Worm (Caenorhabditis elegans) whole organism, young adult: ENCODE results near the gene psa-3.

ENCODE experiments used
- B0019.2 ChIP-seq: fragments of 200-800 bp; sonication (Bioruptor generic); conservative IDR thresholded peaks from 2 replicates; pipeline ENCODE4 v1.3.6; 2022; ENCODE audit warnings: missing genetic modification reagents, missing genetic modification characterization, missing compliant biosample characterization
- B0035.1 ChIP-seq: sonication (generic microtip); optimal IDR thresholded peaks from 2 replicates; lab custom pipeline; 2016; ENCODE audit warnings: missing genetic modification characterization, mild to moderate bottlenecking, missing compliant biosample characterization, missing genotype, missing genetic modification reagents
- B0261.1 ChIP-seq: sonication (generic microtip); optimal IDR thresholded peaks from 2 replicates; lab custom pipeline; 2016; ENCODE audit warnings: mild to moderate bottlenecking, missing genetic modification characterization, moderate library complexity, missing compliant biosample characterization
- B0336.3 ChIP-seq: fragments of 200-800 bp; sonication (Bioruptor generic); IDR thresholded peaks from 2 replicates; pipeline ENCODE4 v1.3.6; 2022; ENCODE audit warnings: missing genetic modification characterization, missing compliant biosample characterization
- F37B4.10 ChIP-seq: fragments of 200-800 bp; sonication (Bioruptor generic); IDR thresholded peaks from 2 replicates; pipeline ENCODE4 v1.3.6; 2022; ENCODE audit warnings: missing genetic modification characterization, missing compliant biosample characterization
- F57C9.4 ChIP-seq: sonication (generic microtip); optimal IDR thresholded peaks from 2 replicates; lab custom pipeline; 2017; ENCODE audit warnings: mild to moderate bottlenecking, missing genetic modification characterization, missing compliant biosample characterization
- K12H6.12 ChIP-seq: fragments of 200-800 bp; sonication (Bioruptor generic); optimal IDR thresholded peaks from 2 replicates; lab custom pipeline; 2018; ENCODE audit warnings: mild to moderate bottlenecking, missing genetic modification characterization, missing compliant biosample characterization
- T26A5.8 ChIP-seq: sonication (generic microtip); optimal IDR thresholded peaks from 2 replicates; lab custom pipeline; 2016; ENCODE audit warnings: missing genetic modification characterization, missing compliant biosample characterization
- Y53G8AR.9 ChIP-seq: fragments of 200-800 bp; sonication (Bioruptor generic); conservative IDR thresholded peaks from 2 replicates; pipeline ENCODE4 v1.3.6; 2022; ENCODE audit warnings: missing genetic modification reagents, missing genetic modification characterization, missing compliant biosample characterization
- Y79H2A.3 ChIP-seq: fragments of 200-800 bp; sonication (Bioruptor generic); conservative IDR thresholded peaks from 2 replicates; pipeline ENCODE4 v1.3.6; 2022; ENCODE audit warnings: missing genetic modification reagents, missing genetic modification characterization, missing compliant biosample characterization
- akir-1 ChIP-seq: fragments of 200-800 bp; sonication (Bioruptor generic); optimal IDR thresholded peaks from 2 replicates; lab custom pipeline; 2018; ENCODE audit warnings: mild to moderate bottlenecking, missing genetic modification characterization, moderate library complexity, missing compliant biosample characterization
- ama-1 ChIP-seq, 3 experiments: fragments of 150-350 bp in 1 of 3; sonication (generic microtip) in 2 of 3; optimal IDR thresholded peaks; 2 replicates each; lab custom pipeline; 2014 to 2018; ENCODE audit warnings: missing biosample characterization in 2 of 3, missing genetic modification characterization in 2 of 3, missing genetic modification reagents in 2 of 3
- athp-1 ChIP-seq: sonication (generic microtip); optimal IDR thresholded peaks from 2 replicates; lab custom pipeline; 2017; ENCODE audit warnings: mild to moderate bottlenecking, missing genetic modification characterization, missing compliant biosample characterization
- attf-5 ChIP-seq: fragments of 200-800 bp; sonication (Bioruptor generic); optimal IDR thresholded peaks from 2 replicates; lab custom pipeline; 2018; ENCODE audit warnings: mild to moderate bottlenecking, missing genetic modification characterization, missing compliant biosample characterization
- attf-6 ChIP-seq: fragments of 200-800 bp; sonication (Bioruptor generic); IDR thresholded peaks from 2 replicates; pipeline ENCODE4 v1.3.6; 2022; ENCODE audit warnings: missing genetic modification reagents, missing genetic modification characterization, missing compliant biosample characterization
- bed-2 ChIP-seq: fragments of 200-800 bp; sonication (Bioruptor generic); IDR thresholded peaks from 2 replicates; pipeline ENCODE4 v1.3.6; 2022; ENCODE audit warnings: missing genetic modification reagents, missing genetic modification characterization, missing compliant biosample characterization
- cebp-1 ChIP-seq, 2 experiments: fragments of 200-800 bp in 1 of 2; sonication (Bioruptor generic) in 1 of 2; sonication (generic microtip) in 1 of 2; IDR thresholded peaks in 1 of 2; optimal IDR thresholded peaks in 1 of 2; 2 replicates each; pipeline versions ENCODE4 v1.3.6 to Lab custom; 2017 to 2022; ENCODE audit warnings: missing compliant biosample characterization in 2 of 2, missing genetic modification characterization in 2 of 2, mild to moderate bottlenecking in 1 of 2, missing genetic modification reagents in 1 of 2, moderate library complexity in 1 of 2
- ceh-91 ChIP-seq: fragments of 200-800 bp; sonication (Bioruptor generic); IDR thresholded peaks from 2 replicates; pipeline ENCODE4 v1.3.6; 2022; ENCODE audit warnings: missing genetic modification reagents, missing genetic modification characterization, missing compliant biosample characterization
- dox-1 ChIP-seq: fragments of 200-800 bp; sonication (Bioruptor generic); IDR thresholded peaks from 2 replicates; pipeline ENCODE4 v1.3.6; 2022; ENCODE audit warnings: missing genetic modification reagents, missing genetic modification characterization, missing compliant biosample characterization
- fkh-3 ChIP-seq: sonication (generic microtip); optimal IDR thresholded peaks from 2 replicates; lab custom pipeline; 2016; ENCODE audit warnings: mild to moderate bottlenecking, missing genetic modification characterization, missing compliant biosample characterization
- hmg-1.2 ChIP-seq: fragments of 200-800 bp; sonication (Bioruptor generic); IDR thresholded peaks from 2 replicates; pipeline ENCODE4 v1.3.6; 2022; ENCODE audit warnings: missing genetic modification reagents, missing genetic modification characterization, missing compliant biosample characterization
- lag-1 ChIP-seq: fragments of 200-800 bp; sonication (Bioruptor generic); IDR thresholded peaks from 2 replicates; pipeline ENCODE4 v1.3.6; 2022; ENCODE audit warnings: missing genetic modification reagents, missing genetic modification characterization, missing compliant biosample characterization
- let-607 ChIP-seq, 2 experiments: fragments of 200-800 bp in 1 of 2; sonication (Bioruptor generic) in 1 of 2; sonication (generic microtip) in 1 of 2; optimal IDR thresholded peaks; 2 replicates each; lab custom pipeline; 2016 to 2018; ENCODE audit warnings: mild to moderate bottlenecking in 2 of 2, missing compliant biosample characterization in 2 of 2, missing genetic modification characterization in 2 of 2, moderate library complexity in 2 of 2, missing genotype in 1 of 2
- lin-26 ChIP-seq: fragments of 200-800 bp; sonication (Bioruptor generic); IDR thresholded peaks from 2 replicates; pipeline ENCODE4 v1.3.6; 2022; ENCODE audit warnings: missing genetic modification reagents, missing genetic modification characterization, missing compliant biosample characterization
- lin-54 ChIP-seq: fragments of 200-800 bp; sonication (Bioruptor generic); optimal IDR thresholded peaks from 2 replicates; lab custom pipeline; 2018; ENCODE audit warnings: mild to moderate bottlenecking, missing genetic modification characterization, missing compliant biosample characterization
- lir-1 ChIP-seq: fragments of 200-800 bp; sonication (Bioruptor generic); conservative IDR thresholded peaks from 2 replicates; pipeline ENCODE4 v1.3.6; 2022; ENCODE audit warnings: missing genetic modification reagents, missing genetic modification characterization, missing compliant biosample characterization
- madf-10 ChIP-seq: sonication (generic microtip); optimal IDR thresholded peaks from 2 replicates; lab custom pipeline; 2016; ENCODE audit warnings: mild to moderate bottlenecking, missing genetic modification characterization, missing compliant biosample characterization
- madf-8 ChIP-seq: fragments of 200-800 bp; sonication (Bioruptor generic); conservative IDR thresholded peaks from 2 replicates; pipeline ENCODE4 v1.3.6; 2022; ENCODE audit warnings: missing genetic modification reagents, missing genetic modification characterization, missing compliant biosample characterization
- mcd-1 ChIP-seq: fragments of 200-800 bp; sonication (Bioruptor generic); IDR thresholded peaks from 2 replicates; pipeline ENCODE4 v1.3.6; 2022; ENCODE audit warnings: missing genetic modification reagents, missing genetic modification characterization, missing compliant biosample characterization
- nhr-120 ChIP-seq: fragments of 200-800 bp; sonication (Bioruptor generic); IDR thresholded peaks from 2 replicates; pipeline ENCODE4 v1.3.6; 2022; ENCODE audit warnings: missing genetic modification characterization, missing compliant biosample characterization
- nhr-80 ChIP-seq: sonication (generic microtip); optimal IDR thresholded peaks from 2 replicates; lab custom pipeline; 2016; ENCODE audit warnings: missing genetic modification characterization, missing compliant biosample characterization
- pha-4 ChIP-seq: fragments of 150-350 bp; sonication (generic microtip); optimal IDR thresholded peaks from 2 replicates; lab custom pipeline; 2014; ENCODE audit warnings: missing biosample characterization, missing genetic modification reagents, missing genetic modification characterization
- rpc-1 ChIP-seq, 2 experiments: fragments of 150-350 bp in 1 of 2; sonication (generic microtip) in 1 of 2; optimal IDR thresholded peaks; 2 replicates each; lab custom pipeline; 2014 to 2018; ENCODE audit warnings: missing biosample characterization in 1 of 2, missing genetic modification characterization in 1 of 2, missing genetic modification reagents in 1 of 2, missing genotype in 1 of 2
- sea-2 ChIP-seq: fragments of 200-800 bp; sonication (Bioruptor generic); IDR thresholded peaks from 2 replicates; pipeline ENCODE4 v1.3.6; 2022; ENCODE audit warnings: missing genetic modification characterization, missing compliant biosample characterization
- snpc-3.4 ChIP-seq: sonication (generic microtip); optimal IDR thresholded peaks from 2 replicates; lab custom pipeline; 2017; ENCODE audit warnings: missing genetic modification characterization, mild to moderate bottlenecking, missing compliant biosample characterization, antibody characterized with exemption, moderate library complexity, missing genotype, missing genetic modification reagents
- tbx-9 ChIP-seq: sonication (generic microtip); optimal IDR thresholded peaks from 2 replicates; lab custom pipeline; 2016; ENCODE audit warnings: borderline replicate concordance, missing genetic modification characterization, inconsistent platforms, missing compliant biosample characterization
- zim-3 ChIP-seq: sonication (generic microtip); optimal IDR thresholded peaks from 2 replicates; lab custom pipeline; 2017; ENCODE audit warnings: mild to moderate bottlenecking, missing genetic modification characterization, moderate library complexity, missing compliant biosample characterization
- ztf-26 ChIP-seq: sonication (generic microtip); optimal IDR thresholded peaks from 2 replicates; lab custom pipeline; 2017; ENCODE audit warnings: missing genetic modification characterization, missing compliant biosample characterization
- ztf-3 ChIP-seq: fragments of 200-800 bp; sonication (Bioruptor generic); optimal IDR thresholded peaks from 2 replicates; lab custom pipeline; 2018; ENCODE audit warnings: mild to moderate bottlenecking, missing genetic modification characterization, missing compliant biosample characterization

psa-3 gene

DNA sequence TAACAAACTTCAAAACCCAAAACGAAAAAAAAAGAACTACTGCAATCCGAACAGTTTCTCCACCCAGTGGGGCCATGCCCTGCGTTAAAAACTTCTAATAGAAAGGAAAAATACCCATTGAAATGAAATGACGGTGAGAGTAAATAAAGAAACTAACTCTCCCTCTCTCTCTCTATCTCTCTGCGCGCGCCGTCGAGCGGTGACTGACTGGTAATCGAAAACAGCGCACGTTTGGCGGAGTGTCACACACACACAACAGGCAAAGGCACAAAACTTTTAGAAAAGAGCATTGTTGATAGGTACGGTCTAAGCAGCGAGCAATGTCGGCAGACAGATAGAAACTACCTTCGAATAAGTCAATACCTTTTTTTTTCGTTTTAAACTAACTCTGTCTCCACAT, 31.2 kb upstream of the psa-3 start:
- TF ChIP-seq cebp-1 (GFP tag; IDR thresholded peaks at IDR 0.05; lab: Robert Waterston, UW) (peak; percentile 9; the same call in 1 of the 2 replicates), cebp-1 (tag; optimal IDR thresholded peaks at IDR 0.05; lab: Kevin White, UChicago) (peak; percentile 47), hmg-1.2 (GFP tag; lab: Robert Waterston, UW) (peak; percentile 10; the same call in 1 of the 2 replicates), attf-5 (GFP tag; lab: Kevin White, UChicago) (peak; percentile 50), ceh-91 (no peak), bed-2 (GFP tag; lab: Robert Waterston, UW) (no peak), nhr-80 (peak; percentile 69), dox-1 (peak; percentile 64; the same call in 1 of the 2 replicates), tbx-9 (no peak), rpc-1 (optimal IDR thresholded peaks at IDR 0.05; lab: Kevin White, UChicago) (no peak), rpc-1 (tag; optimal IDR thresholded peaks at IDR 0.05; lab: Kevin White, UChicago) (no peak), B0261.1 (tag; lab: Kevin White, UChicago) (no peak), Y53G8AR.9 (no peak), akir-1 (GFP tag; lab: Kevin White, UChicago) (no peak), lag-1 (no peak), zim-3 (no peak), attf-6 (GFP tag; lab: Robert Waterston, UW) (no peak), F57C9.4 (tag; lab: Kevin White, UChicago) (no peak), K12H6.12 (tag; lab: Kevin White, UChicago) (peak; percentile 3), pha-4 (tag; lab: Kevin White, UChicago) (peak; percentile 14)

DNA sequence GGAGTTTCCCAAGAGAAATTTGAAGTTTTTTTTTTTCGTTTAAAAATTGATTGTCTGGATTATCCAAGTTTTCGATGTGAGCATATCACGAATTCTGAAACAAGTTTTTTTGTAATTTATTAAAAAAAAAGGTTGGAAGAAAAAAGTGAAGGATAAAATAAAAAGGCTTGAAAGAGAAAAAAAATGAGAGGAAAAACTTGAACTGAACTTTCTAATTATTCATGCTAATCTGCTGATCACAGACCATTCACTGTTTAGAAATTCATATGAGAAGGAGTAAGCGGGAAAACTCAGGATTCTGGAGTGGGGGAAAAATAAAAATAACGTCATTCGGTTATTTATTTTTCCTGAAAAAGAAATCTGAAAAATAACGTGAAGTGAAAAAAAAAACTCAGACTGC, 30.0 kb upstream of the psa-3 start, which contains the start of gene svh-5:
TSS of gene svh-5 (minus strand) at position 101 of the 400 bp plus-strand sequence.
- TF ChIP-seq ama-1 (optimal IDR thresholded peaks at IDR 0.05; lab: Kevin White, UChicago) (no peak), ama-1 (GFP tag; optimal IDR thresholded peaks at IDR 0.05; lab: Kevin White, UChicago) (peak in 1 of 2 experiments; percentile 3), T26A5.8 (tag; lab: Kevin White, UChicago) (no peak)

DNA sequence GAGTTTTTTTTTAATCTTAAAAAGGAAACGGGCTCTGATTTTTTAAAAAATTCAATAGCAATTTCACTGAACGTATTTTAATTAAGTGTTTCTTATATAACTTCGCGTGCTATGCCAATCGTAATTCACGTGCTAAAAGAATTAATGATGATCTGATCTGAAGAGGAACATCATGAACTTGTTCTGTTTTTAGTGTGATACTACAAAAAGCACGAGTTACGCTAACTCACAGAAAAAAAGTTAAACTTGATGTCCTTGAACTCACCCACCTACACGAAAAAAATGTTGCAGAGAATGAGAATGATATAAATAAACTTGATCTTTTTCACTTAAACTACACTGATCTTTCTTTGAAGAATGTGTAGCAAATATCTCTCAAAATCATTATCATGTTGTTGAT, 27.8 kb upstream of the psa-3 start:
- TF ChIP-seq B0336.3 (GFP tag; lab: Robert Waterston, UW), result no peak
- TF ChIP-seq Y53G8AR.9, result no peak
- TF ChIP-seq let-607 (tag; optimal IDR thresholded peaks at IDR 0.05; lab: Kevin White, UChicago), result no peak
- no peak for TF ChIP-seq athp-1 (tag; lab: Kevin White, UChicago)
- TF ChIP-seq lir-1 (GFP tag; lab: Robert Waterston, UW), result no peak
- no peak for TF ChIP-seq B0035.1 (tag; lab: Kevin White, UChicago)
- no peak for TF ChIP-seq lin-54 (GFP tag; lab: Kevin White, UChicago)
- TF ChIP-seq, all 124 proteins: peak for 0

DNA sequence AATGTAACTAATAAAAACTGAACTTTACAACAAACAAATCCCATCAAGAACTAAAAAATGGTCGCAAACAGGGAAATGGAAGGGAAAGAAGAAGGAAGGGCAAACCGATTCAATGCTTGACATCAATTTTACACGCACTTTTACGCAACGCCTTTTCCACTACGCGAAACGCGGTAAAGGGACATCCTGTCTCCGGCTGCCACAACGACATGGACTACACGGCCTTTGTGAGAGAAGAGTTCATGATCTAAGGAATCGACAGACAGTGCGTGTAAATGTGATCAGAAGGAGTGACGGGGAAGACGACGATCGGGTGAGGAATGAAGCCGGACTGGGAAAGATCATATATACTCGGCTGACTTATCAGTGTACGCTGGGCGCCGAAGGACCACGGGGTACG, 27.3 kb upstream of the psa-3 start:
- TF ChIP-seq dox-1 (no peak), ztf-26 (no peak), mcd-1 (GFP tag; lab: Robert Waterston, UW) (no peak), snpc-3.4 (tag; lab: Kevin White, UChicago) (no peak), lin-26 (GFP tag; lab: Robert Waterston, UW) (0 out of 2 replicates have a peak, but pooled peaks have one; percentile 29)

DNA sequence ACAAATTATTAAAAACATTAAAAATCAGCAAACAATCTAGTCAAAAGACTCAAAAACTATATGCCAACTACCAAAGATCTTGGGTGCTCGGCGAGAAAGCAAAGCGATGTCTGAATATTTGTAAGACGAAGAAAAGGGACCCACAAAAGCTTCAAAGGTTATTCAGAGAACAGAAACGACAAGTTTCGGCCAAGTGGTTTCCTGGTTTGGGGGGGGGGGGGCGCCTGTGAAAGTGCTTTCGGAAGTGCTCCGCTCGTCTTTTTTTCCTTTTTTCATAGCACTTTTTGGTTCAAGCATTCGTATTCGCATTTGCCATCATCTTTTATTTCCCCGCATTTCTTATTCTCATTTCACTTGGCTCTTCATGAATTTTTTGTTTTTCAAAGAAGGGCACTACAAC, 26.2 kb upstream of the psa-3 start:
- TF ChIP-seq madf-10, result no peak
- TF ChIP-seq sea-2 (GFP tag; lab: Robert Waterston, UW), result no peak
- TF ChIP-seq Y79H2A.3 (GFP tag; lab: Robert Waterston, UW), result no peak
- TF ChIP-seq B0019.2 (GFP tag; lab: Robert Waterston, UW), result no peak
- no peak for TF ChIP-seq fkh-3 (tag; lab: Kevin White, UChicago)
- TF ChIP-seq F37B4.10, result no peak
- no peak for TF ChIP-seq madf-8 (GFP tag; lab: Robert Waterston, UW)
- no peak for TF ChIP-seq ztf-3
- no peak for TF ChIP-seq nhr-120 (GFP tag; lab: Robert Waterston, UW)
